Worm (Caenorhabditis elegans) whole organism, L3 larva: Measurements from ENCODE around the gene R05G6.5.

Experiments used
- eor-1 ChIP-seq, 2 experiments: fragments of 150-350 bp; optimal IDR thresholded peaks; 2 replicates each; lab custom pipeline; 2014 to 2018; ENCODE audit warnings: missing biosample characterization in 2 of 2, missing genetic modification characterization in 2 of 2
- snpc-4 ChIP-seq: fragments of 150-350 bp; optimal IDR thresholded peaks from 2 replicates; lab custom pipeline; 2014; ENCODE audit warnings: missing biosample characterization, missing genetic modification characterization
- unc-62 ChIP-seq: fragments of 150-350 bp; sonication (generic microtip); optimal IDR thresholded peaks from 4 replicates; lab custom pipeline; 2014; ENCODE audit warnings: missing biosample characterization, missing genetic modification reagents, missing genetic modification characterization

DNA sequence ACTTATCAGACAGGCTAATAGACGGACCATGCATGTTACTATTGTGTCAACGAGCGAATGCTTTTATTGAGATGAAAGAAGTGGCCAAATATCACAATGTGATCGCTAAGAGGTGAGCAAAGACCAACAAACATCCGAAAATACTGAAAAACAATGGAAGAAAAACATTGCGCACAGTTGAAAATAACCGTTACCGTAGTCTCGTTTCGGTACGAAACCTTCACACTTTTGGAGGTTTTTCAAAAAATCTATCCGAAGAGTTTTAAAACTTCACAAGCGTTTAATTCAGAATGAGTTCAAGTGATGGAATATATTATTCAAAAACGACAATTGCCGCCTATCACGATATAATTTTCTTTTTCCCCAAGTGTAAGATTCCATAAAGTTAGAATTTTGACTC, 683 bp downstream of the R05G6.5 start:
- TF ChIP-seq unc-62 (no peak), eor-1 (tag; optimal IDR thresholded peaks at IDR 0.05; lab: Kevin White, UChicago) (no peak), snpc-4 (tag; lab: Kevin White, UChicago) (no peak)
